Worm (Caenorhabditis elegans): ENCODE data around the gene elo-7.

Gene elo-7

DNA sequence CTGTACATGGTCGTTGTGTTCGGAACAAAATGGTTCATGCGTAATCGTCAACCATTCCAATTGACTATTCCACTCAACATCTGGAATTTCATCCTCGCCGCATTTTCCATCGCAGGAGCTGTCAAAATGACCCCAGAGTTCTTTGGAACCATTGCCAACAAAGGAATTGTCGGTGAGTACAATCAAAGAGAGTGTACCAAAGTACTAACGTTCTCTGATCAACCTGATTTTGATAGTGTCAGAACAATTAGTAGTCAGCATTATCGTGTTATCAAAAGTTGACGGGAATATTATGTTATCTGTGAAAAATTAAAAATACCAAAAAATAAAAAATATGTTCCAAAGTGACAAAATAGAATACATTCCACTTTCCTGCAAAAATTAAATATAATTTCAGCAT is 2.7 kb upstream of the elo-7 start:
- TF ChIP-seq F16B12.6 (tag; optimal IDR thresholded peaks at IDR 0.05) (no peak), ceh-82 (tag; optimal IDR thresholded peaks at IDR 0.05) (no peak), efl-1 (optimal IDR thresholded peaks at IDR 0.05) (no peak), efl-1 (GFP tag; optimal IDR thresholded peaks at IDR 0.05 in 1 of 2) (no peak), elt-2 (tag; optimal IDR thresholded peaks at IDR 0.05) (peak; percentile 51), nhr-20 (tag; optimal IDR thresholded peaks at IDR 0.05) (no peak)

DNA sequence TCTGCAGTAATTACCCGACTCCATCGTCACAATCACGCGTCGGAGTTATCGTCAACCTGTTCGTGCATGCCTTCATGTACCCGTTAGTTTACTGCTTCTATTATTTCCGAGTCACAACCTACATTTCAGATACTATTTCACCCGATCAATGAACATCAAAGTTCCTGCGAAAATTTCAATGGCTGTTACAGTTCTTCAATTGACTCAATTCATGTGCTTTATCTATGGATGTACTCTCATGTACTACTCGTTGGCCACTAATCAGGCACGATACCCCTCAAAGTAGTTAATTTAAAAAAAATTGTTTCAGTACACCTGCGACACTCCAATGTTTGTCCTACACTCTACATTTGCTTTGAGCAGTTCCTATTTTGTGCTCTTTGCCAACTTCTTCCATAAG is 1.0 kb downstream of the elo-7 start:
- no peak for TF ChIP-seq zag-1 (tag; optimal IDR thresholded peaks at IDR 0.05)
- TF ChIP-seq nhr-90 (tag; optimal IDR thresholded peaks at IDR 0.05; ENCODE audit: poor library complexity): peak; percentile 34
- peak; percentile 15 for TF ChIP-seq nhr-71 (tag; optimal IDR thresholded peaks at IDR 0.05)
- peak; percentile 9 for TF ChIP-seq snu-23 (GFP tag; optimal IDR thresholded peaks at IDR 0.05)
- no peak for TF ChIP-seq nhr-85 (tag)

DNA sequence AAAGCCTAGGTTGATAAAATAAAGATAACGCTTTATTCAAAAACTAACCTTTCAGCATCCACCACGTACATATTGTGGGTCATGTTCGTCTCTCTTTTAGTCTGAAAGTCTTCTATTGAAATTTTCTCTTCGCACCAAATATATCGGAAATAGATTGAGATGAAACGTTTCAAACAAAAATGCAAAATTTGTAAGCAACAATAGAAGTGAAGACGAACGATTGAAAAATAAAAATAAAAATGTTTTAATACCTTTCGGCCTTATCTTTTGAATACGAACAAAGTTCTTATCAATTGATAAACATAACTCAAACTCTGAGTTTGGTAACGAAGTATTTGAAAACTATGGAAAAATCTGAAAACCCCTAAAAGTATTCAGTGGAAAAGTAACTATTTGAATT is 3.3 kb downstream of the elo-7 start, which contains the start of gene F56H11.2:
TSS of gene F56H11.2 (minus strand) at position 101 of the 400 bp plus-strand sequence.
- TF ChIP-seq nhr-84 (tag; optimal IDR thresholded peaks at IDR 0.05) (no peak), fkh-4 (tag; optimal IDR thresholded peaks at IDR 0.05; ENCODE audit: borderline replicate concordance) (no peak), fos-1 (tag; optimal IDR thresholded peaks at IDR 0.05) (no peak), unc-62 (GFP tag; optimal IDR thresholded peaks at IDR 0.05) (no peak), mef-2 (tag; optimal IDR thresholded peaks at IDR 0.05) (no peak), Y116A8C.19 (tag; optimal IDR thresholded peaks at IDR 0.05; ENCODE audit: borderline replicate concordance) (no peak), grh-1 (GFP tag; IDR thresholded peaks at IDR 0.05) (no peak), vab-15 (tag; optimal IDR thresholded peaks at IDR 0.05) (no peak), aly-2 (tag; optimal IDR thresholded peaks at IDR 0.05) (no peak), jun-1 (tag; optimal IDR thresholded peaks at IDR 0.05) (no peak), swsn-7 (tag; optimal IDR thresholded peaks at IDR 0.05) (no peak), blmp-1 (tag; optimal IDR thresholded peaks at IDR 0.05) (no peak), lsy-2 (tag; optimal IDR thresholded peaks at IDR 0.05) (no peak), ets-5 (GFP tag; IDR thresholded peaks at IDR 0.05) (no peak), zip-4 (GFP tag; optimal IDR thresholded peaks at IDR 0.05) (no peak), nhr-71 (tag; optimal IDR thresholded peaks at IDR 0.05) (no peak), nhr-47 (tag; optimal IDR thresholded peaks at IDR 0.05) (no peak)

DNA sequence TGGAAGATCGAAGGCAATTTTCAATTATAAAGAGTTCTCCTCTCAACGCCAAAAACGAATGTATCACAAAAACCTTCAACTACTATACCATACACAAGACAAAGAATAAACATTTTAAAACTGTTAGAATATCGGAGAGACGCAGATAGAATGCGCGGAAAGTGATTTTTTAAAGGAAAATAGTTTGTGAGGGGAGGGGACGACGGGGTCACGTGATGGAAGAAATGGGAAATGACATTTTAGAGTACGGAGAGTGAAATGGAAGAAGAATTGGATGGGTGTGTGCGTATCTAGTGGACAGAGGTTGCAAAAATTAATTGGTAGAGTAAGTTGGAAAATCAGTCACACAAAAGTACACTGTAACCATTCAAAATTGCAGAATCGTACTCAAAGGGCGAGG is 4.6 kb downstream of the elo-7 start:
- TF ChIP-seq pax-3 (tag; optimal IDR thresholded peaks at IDR 0.05): no peak
- peak; percentile 90 for TF ChIP-seq nhr-20 (tag; optimal IDR thresholded peaks at IDR 0.05)
- TF ChIP-seq zip-4 (GFP tag; optimal IDR thresholded peaks at IDR 0.05): no peak
- no peak for TF ChIP-seq nhr-76 (tag; optimal IDR thresholded peaks at IDR 0.05)
- TF ChIP-seq mef-2 (tag; optimal IDR thresholded peaks at IDR 0.05): no peak
- peak; percentile 37 for TF ChIP-seq snpc-4 (tag; optimal IDR thresholded peaks at IDR 0.05)
- TF ChIP-seq dsc-1 (tag; optimal IDR thresholded peaks at IDR 0.05): no peak
- peak; percentile 21 for TF ChIP-seq unc-130 (tag; optimal IDR thresholded peaks at IDR 0.05)
- TF ChIP-seq snu-23 (GFP tag; optimal IDR thresholded peaks at IDR 0.05): peak; percentile 88
- peak in 1 of 2 experiments; percentile 71 for TF ChIP-seq mdl-1 (tag; optimal IDR thresholded peaks at IDR 0.05)
- TF ChIP-seq unc-30 (tag; optimal IDR thresholded peaks at IDR 0.05): no peak
- peak; percentile 41 for TF ChIP-seq tbx-2 (tag; optimal IDR thresholded peaks at IDR 0.05)
- TF ChIP-seq nhr-237 (tag; optimal IDR thresholded peaks at IDR 0.05): peak; percentile 53
- no peak for TF ChIP-seq elt-2 (tag; optimal IDR thresholded peaks at IDR 0.05)
- TF ChIP-seq lin-13 (GFP tag; optimal IDR thresholded peaks at IDR 0.05): peak; percentile 63
- no peak for TF ChIP-seq F16B12.6 (tag; optimal IDR thresholded peaks at IDR 0.05)
- TF ChIP-seq rnt-1 (tag; optimal IDR thresholded peaks at IDR 0.05): peak; percentile 26
- no peak for TF ChIP-seq Y116A8C.19 (tag; optimal IDR thresholded peaks at IDR 0.05; ENCODE audit: borderline replicate concordance)
- peak; percentile 86 for TF ChIP-seq nhr-90 (tag; optimal IDR thresholded peaks at IDR 0.05; ENCODE audit: poor library complexity)
- no peak for TF ChIP-seq ceh-90 (tag; optimal IDR thresholded peaks at IDR 0.05)
- TF ChIP-seq lsy-2 (tag; optimal IDR thresholded peaks at IDR 0.05): peak; percentile 66 to 68
- no peak for TF ChIP-seq nhr-84 (tag; optimal IDR thresholded peaks at IDR 0.05)
- no peak for TF ChIP-seq ztf-4 (tag; optimal IDR thresholded peaks at IDR 0.05)
- no peak for TF ChIP-seq unc-86 (tag; optimal IDR thresholded peaks at IDR 0.05)
- TF ChIP-seq nhr-12 (tag; optimal IDR thresholded peaks at IDR 0.05): no peak
- TF ChIP-seq aha-1 (tag; optimal IDR thresholded peaks at IDR 0.05): no peak
- peak; percentile 96 for TF ChIP-seq nhr-85 (tag)
- peak; percentile 66 for TF ChIP-seq nhr-19 (GFP tag; conservative IDR thresholded peaks at IDR 0.05)
- TF ChIP-seq mep-1 (tag; optimal IDR thresholded peaks at IDR 0.05): peak; percentile 86
- TF ChIP-seq blmp-1 (tag; optimal IDR thresholded peaks at IDR 0.05): peak; percentile 94
- TF ChIP-seq grh-1 (GFP tag; IDR thresholded peaks at IDR 0.05): peak; percentile 63; the same call in 1 of the 2 replicates
- peak; percentile 55 for TF ChIP-seq swsn-7 (tag; optimal IDR thresholded peaks at IDR 0.05)
- peak; percentile 36; the same call in 1 of the 2 replicates for TF ChIP-seq ceh-88 (GFP tag; IDR thresholded peaks at IDR 0.05)
- peak; percentile 50 for TF ChIP-seq C16A3.4 (tag; optimal IDR thresholded peaks at IDR 0.05)
